Worm (Caenorhabditis elegans) whole organism, young adult: ENCODE measurements around the gene B0416.4.

Source experiments
- B0035.1 ChIP-seq: sonication (generic microtip); optimal IDR thresholded peaks from 2 replicates; lab custom pipeline; 2016; ENCODE audit warnings: missing genetic modification characterization, mild to moderate bottlenecking, missing compliant biosample characterization, missing genotype, missing genetic modification reagents
- C06A6.2 ChIP-seq: fragments of 200-800 bp; sonication (Bioruptor generic); conservative IDR thresholded peaks from 2 replicates; pipeline ENCODE4 v1.3.6; 2022; ENCODE audit warnings: missing genetic modification characterization, missing compliant biosample characterization
- C17E4.6 ChIP-seq: fragments of 200-800 bp; sonication (Bioruptor generic); IDR thresholded peaks from 2 replicates; pipeline ENCODE4 v1.3.6; 2022; ENCODE audit warnings: missing genetic modification reagents, missing genetic modification characterization, missing compliant biosample characterization
- F10E7.11 ChIP-seq: sonication (generic microtip); optimal IDR thresholded peaks from 2 replicates; lab custom pipeline; 2017; ENCODE audit warnings: mild to moderate bottlenecking, missing genetic modification characterization, moderate library complexity, missing compliant biosample characterization
- F49E8.2 ChIP-seq: sonication (generic microtip); optimal IDR thresholded peaks from 3 replicates; lab custom pipeline; 2017; ENCODE audit warnings: missing genetic modification characterization, mild to moderate bottlenecking, missing compliant biosample characterization, antibody characterized with exemption, moderate library complexity; ENCODE audit not compliant: insufficient read depth
- F52B5.7 ChIP-seq: sonication (generic microtip); optimal IDR thresholded peaks from 2 replicates; lab custom pipeline; 2016; ENCODE audit warnings: mild to moderate bottlenecking, missing genetic modification characterization, missing compliant biosample characterization
- F57A8.1 ChIP-seq: fragments of 200-800 bp; sonication (Bioruptor generic); optimal IDR thresholded peaks from 2 replicates; lab custom pipeline; 2018; ENCODE audit warnings: mild to moderate bottlenecking, missing genetic modification characterization, moderate library complexity, missing compliant biosample characterization
- K11D2.4 ChIP-seq: fragments of 200-800 bp; sonication (Bioruptor generic); IDR thresholded peaks from 2 replicates; pipeline ENCODE4 v1.3.6; 2022; ENCODE audit warnings: missing genetic modification reagents, missing genetic modification characterization, missing compliant biosample characterization
- K12H6.12 ChIP-seq: fragments of 200-800 bp; sonication (Bioruptor generic); optimal IDR thresholded peaks from 2 replicates; lab custom pipeline; 2018; ENCODE audit warnings: mild to moderate bottlenecking, missing genetic modification characterization, missing compliant biosample characterization
- T07F8.4 ChIP-seq: sonication (generic microtip); optimal IDR thresholded peaks from 2 replicates; lab custom pipeline; 2016; ENCODE audit warnings: mild to moderate bottlenecking, missing genetic modification characterization, moderate library complexity, missing compliant biosample characterization
- T26A5.8 ChIP-seq: sonication (generic microtip); optimal IDR thresholded peaks from 2 replicates; lab custom pipeline; 2016; ENCODE audit warnings: missing genetic modification characterization, missing compliant biosample characterization
- Y53F4B.3 ChIP-seq: fragments of 200-800 bp; sonication (Bioruptor generic); IDR thresholded peaks from 2 replicates; pipeline ENCODE4 v1.3.6; 2022; ENCODE audit warnings: missing genetic modification reagents, missing genetic modification characterization, missing compliant biosample characterization
- Y79H2A.3 ChIP-seq: fragments of 200-800 bp; sonication (Bioruptor generic); conservative IDR thresholded peaks from 2 replicates; pipeline ENCODE4 v1.3.6; 2022; ENCODE audit warnings: missing genetic modification reagents, missing genetic modification characterization, missing compliant biosample characterization
- ZK185.1 ChIP-seq: sonication (generic microtip); optimal IDR thresholded peaks from 2 replicates; lab custom pipeline; 2016; ENCODE audit warnings: mild to moderate bottlenecking, missing genetic modification characterization, missing compliant biosample characterization; ENCODE audit not compliant: poor library complexity, severe bottlenecking
- atf-7 ChIP-seq: sonication (generic microtip); optimal IDR thresholded peaks from 2 replicates; lab custom pipeline; 2017; ENCODE audit warnings: mild to moderate bottlenecking, missing genetic modification characterization, missing compliant biosample characterization
- attf-5 ChIP-seq: fragments of 200-800 bp; sonication (Bioruptor generic); optimal IDR thresholded peaks from 2 replicates; lab custom pipeline; 2018; ENCODE audit warnings: mild to moderate bottlenecking, missing genetic modification characterization, missing compliant biosample characterization
- bed-1 ChIP-seq: fragments of 200-800 bp; sonication (Bioruptor generic); IDR thresholded peaks from 2 replicates; pipeline ENCODE4 v1.3.6; 2022; ENCODE audit warnings: missing genetic modification reagents, missing genetic modification characterization, missing compliant biosample characterization
- ccch-3 ChIP-seq: fragments of 200-800 bp; sonication (Bioruptor generic); optimal IDR thresholded peaks from 2 replicates; lab custom pipeline; 2018; ENCODE audit warnings: mild to moderate bottlenecking, missing genetic modification characterization, missing compliant biosample characterization
- cebp-2 ChIP-seq: fragments of 200-800 bp; sonication (Bioruptor generic); IDR thresholded peaks from 2 replicates; pipeline ENCODE4 v1.3.6; 2022; ENCODE audit warnings: missing genetic modification characterization, missing compliant biosample characterization
- ceh-100 ChIP-seq: fragments of 200-800 bp; sonication (Bioruptor generic); IDR thresholded peaks from 2 replicates; pipeline ENCODE4 v1.3.6; 2022; ENCODE audit warnings: missing genetic modification reagents, missing genetic modification characterization, missing compliant biosample characterization
- ceh-58 ChIP-seq: fragments of 200-800 bp; sonication (Bioruptor generic); IDR thresholded peaks from 2 replicates; pipeline ENCODE4 v1.3.6; 2022; ENCODE audit warnings: missing genetic modification characterization, missing compliant biosample characterization
- ceh-91 ChIP-seq: fragments of 200-800 bp; sonication (Bioruptor generic); IDR thresholded peaks from 2 replicates; pipeline ENCODE4 v1.3.6; 2022; ENCODE audit warnings: missing genetic modification reagents, missing genetic modification characterization, missing compliant biosample characterization
- dox-1 ChIP-seq: fragments of 200-800 bp; sonication (Bioruptor generic); IDR thresholded peaks from 2 replicates; pipeline ENCODE4 v1.3.6; 2022; ENCODE audit warnings: missing genetic modification reagents, missing genetic modification characterization, missing compliant biosample characterization
- egl-18 ChIP-seq: fragments of 200-800 bp; sonication (Bioruptor generic); IDR thresholded peaks from 2 replicates; pipeline ENCODE4 v1.3.6; 2022; ENCODE audit warnings: missing genetic modification reagents, missing genetic modification characterization, missing compliant biosample characterization
- egl-44 ChIP-seq: fragments of 200-800 bp; sonication (Bioruptor generic); IDR thresholded peaks from 2 replicates; pipeline ENCODE4 v1.3.6; 2022; ENCODE audit warnings: missing genetic modification reagents, missing genetic modification characterization, missing compliant biosample characterization
- fkh-3 ChIP-seq: sonication (generic microtip); optimal IDR thresholded peaks from 2 replicates; lab custom pipeline; 2016; ENCODE audit warnings: mild to moderate bottlenecking, missing genetic modification characterization, missing compliant biosample characterization
- hlh-12 ChIP-seq: sonication (generic microtip); optimal IDR thresholded peaks from 2 replicates; lab custom pipeline; 2016; ENCODE audit warnings: missing genetic modification characterization, missing compliant biosample characterization
- hmg-1.2 ChIP-seq: fragments of 200-800 bp; sonication (Bioruptor generic); IDR thresholded peaks from 2 replicates; pipeline ENCODE4 v1.3.6; 2022; ENCODE audit warnings: missing genetic modification reagents, missing genetic modification characterization, missing compliant biosample characterization
- lin-26 ChIP-seq: fragments of 200-800 bp; sonication (Bioruptor generic); IDR thresholded peaks from 2 replicates; pipeline ENCODE4 v1.3.6; 2022; ENCODE audit warnings: missing genetic modification reagents, missing genetic modification characterization, missing compliant biosample characterization
- lin-35 ChIP-seq, 3 experiments: fragments of 150-350 bp in 2 of 3; sonication (generic microtip) in 1 of 3; optimal IDR thresholded peaks; 2 replicates each; lab custom pipeline; 2014 to 2018; ENCODE audit warnings: missing biosample characterization in 3 of 3, missing genetic modification characterization in 3 of 3, missing genetic modification reagents in 3 of 3
- lsl-1 ChIP-seq: fragments of 200-800 bp; sonication (Bioruptor generic); optimal IDR thresholded peaks from 2 replicates; lab custom pipeline; 2018; ENCODE audit warnings: mild to moderate bottlenecking, missing genetic modification characterization, moderate library complexity, missing compliant biosample characterization
- madf-10 ChIP-seq: sonication (generic microtip); optimal IDR thresholded peaks from 2 replicates; lab custom pipeline; 2016; ENCODE audit warnings: mild to moderate bottlenecking, missing genetic modification characterization, missing compliant biosample characterization
- madf-6 ChIP-seq: fragments of 200-800 bp; sonication (Bioruptor generic); IDR thresholded peaks from 2 replicates; pipeline ENCODE4 v1.3.6; 2022; ENCODE audit warnings: missing genetic modification reagents, missing genetic modification characterization, missing compliant biosample characterization
- mcd-1 ChIP-seq: fragments of 200-800 bp; sonication (Bioruptor generic); IDR thresholded peaks from 2 replicates; pipeline ENCODE4 v1.3.6; 2022; ENCODE audit warnings: missing genetic modification reagents, missing genetic modification characterization, missing compliant biosample characterization
- mes-4 ChIP-seq: sonication (generic microtip); optimal IDR thresholded peaks from 2 replicates; lab custom pipeline; 2016; ENCODE audit warnings: missing genotype, missing genetic modification characterization, missing compliant biosample characterization
- nfyb-1 ChIP-seq: fragments of 200-800 bp; sonication (Bioruptor generic); IDR thresholded peaks from 2 replicates; pipeline ENCODE4 v1.3.6; 2022; ENCODE audit warnings: missing genetic modification reagents, missing genetic modification characterization, missing compliant biosample characterization
- nhr-179 ChIP-seq: sonication (generic microtip); optimal IDR thresholded peaks from 2 replicates; lab custom pipeline; 2016; ENCODE audit warnings: mild to moderate bottlenecking, missing genetic modification characterization, missing compliant biosample characterization
- nhr-90 ChIP-seq: sonication (generic microtip); optimal IDR thresholded peaks from 2 replicates; lab custom pipeline; 2016; ENCODE audit warnings: missing genotype, mild to moderate bottlenecking, missing genetic modification characterization, missing compliant biosample characterization
- pbrm-1 ChIP-seq: fragments of 200-800 bp; sonication (Bioruptor generic); IDR thresholded peaks from 2 replicates; pipeline ENCODE4 v1.3.6; 2022; ENCODE audit warnings: missing genetic modification reagents, missing genetic modification characterization, missing compliant biosample characterization
- rec-8 ChIP-seq, 2 experiments: sonication (generic microtip); optimal IDR thresholded peaks; 2 replicates each; lab custom pipeline; 2016; ENCODE audit warnings: mild to moderate bottlenecking in 2 of 2, missing genetic modification characterization in 2 of 2, missing genetic modification reagents in 2 of 2, missing genotype in 2 of 2, missing biosample characterization in 1 of 2, missing compliant biosample characterization in 1 of 2, moderate library complexity in 1 of 2
- sea-2 ChIP-seq: fragments of 200-800 bp; sonication (Bioruptor generic); IDR thresholded peaks from 2 replicates; pipeline ENCODE4 v1.3.6; 2022; ENCODE audit warnings: missing genetic modification characterization, missing compliant biosample characterization
- snpc-1.1 ChIP-seq: sonication (generic microtip); optimal IDR thresholded peaks from 2 replicates; lab custom pipeline; 2017; ENCODE audit warnings: missing genetic modification characterization, mild to moderate bottlenecking, missing compliant biosample characterization, antibody characterized with exemption, moderate library complexity, missing genotype, missing genetic modification reagents; ENCODE audit not compliant: insufficient read depth
- snpc-1.3 ChIP-seq: sonication (generic microtip); optimal IDR thresholded peaks from 2 replicates; lab custom pipeline; 2017; ENCODE audit warnings: missing genetic modification characterization, mild to moderate bottlenecking, missing compliant biosample characterization, antibody characterized with exemption, moderate library complexity, missing genotype, missing genetic modification reagents; ENCODE audit not compliant: insufficient read depth
- unc-62 ChIP-seq: fragments of 150-350 bp; optimal IDR thresholded peaks from 2 replicates; lab custom pipeline; 2014; ENCODE audit warnings: missing biosample characterization, missing genetic modification reagents, missing genetic modification characterization
- xnd-1 ChIP-seq: sonication (generic microtip); optimal IDR thresholded peaks from 2 replicates; lab custom pipeline; 2016; ENCODE audit warnings: missing genotype, missing genetic modification reagents, missing genetic modification characterization, missing compliant biosample characterization
- ztf-18 ChIP-seq: sonication (generic microtip); optimal IDR thresholded peaks from 2 replicates; lab custom pipeline; 2016; ENCODE audit warnings: missing genotype, mild to moderate bottlenecking, missing genetic modification characterization, missing compliant biosample characterization
- ztf-26 ChIP-seq: sonication (generic microtip); optimal IDR thresholded peaks from 2 replicates; lab custom pipeline; 2017; ENCODE audit warnings: missing genetic modification characterization, missing compliant biosample characterization
- ztf-3 ChIP-seq: fragments of 200-800 bp; sonication (Bioruptor generic); optimal IDR thresholded peaks from 2 replicates; lab custom pipeline; 2018; ENCODE audit warnings: mild to moderate bottlenecking, missing genetic modification characterization, missing compliant biosample characterization
- ztf-6 ChIP-seq: fragments of 200-800 bp; sonication (Bioruptor generic); IDR thresholded peaks from 2 replicates; pipeline ENCODE4 v1.3.6; 2022; ENCODE audit warnings: missing genetic modification reagents, missing genetic modification characterization, missing compliant biosample characterization

Gene B0416.4

ce11 chrX:9238692-9239091 is 40.1 kb upstream of the B0416.4 start (continued):
- TF ChIP-seq ccch-3 (GFP tag; lab: Kevin White, UChicago) = no peak
- peak; percentile 23 for TF ChIP-seq ZK185.1 (tag; lab: Kevin White, UChicago)
- TF ChIP-seq attf-5 = peak; percentile 50
- TF ChIP-seq F57A8.1 (GFP tag; lab: Kevin White, UChicago) = peak; percentile 61
- TF ChIP-seq sea-2 (GFP tag; lab: Robert Waterston, UW) = no peak
- TF ChIP-seq ceh-58 (GFP tag; lab: Robert Waterston, UW) = no peak
- TF ChIP-seq egl-44 = peak; percentile 79
- TF ChIP-seq ztf-26 (tag; lab: Kevin White, UChicago) = no peak
- TF ChIP-seq K12H6.12 (tag; lab: Kevin White, UChicago) = no peak
- 0 out of 2 replicates have a peak, but pooled peaks have one; percentile 53 for TF ChIP-seq pbrm-1
- no peak for TF ChIP-seq cebp-2
- no peak; the same call in 1 of the 2 replicates for TF ChIP-seq dox-1 (GFP tag; lab: Robert Waterston, UW)
- TF ChIP-seq Y79H2A.3 = no peak
- peak; percentile 24 for TF ChIP-seq madf-10 (tag; lab: Kevin White, UChicago)
- no peak for TF ChIP-seq C06A6.2 (GFP tag; lab: Robert Waterston, UW)
- no peak for TF ChIP-seq lsl-1 (GFP tag; lab: Kevin White, UChicago)
- TF ChIP-seq egl-18 (GFP tag; lab: Robert Waterston, UW) = no peak
- no peak for TF ChIP-seq ztf-3 (GFP tag; lab: Kevin White, UChicago)
- no peak for TF ChIP-seq bed-1
- no peak for TF ChIP-seq mcd-1
- no peak for TF ChIP-seq unc-62 (GFP tag; lab: Kevin White, UChicago)
- TF ChIP-seq rec-8 (tag; optimal IDR thresholded peaks at IDR 0.05; lab: Kevin White, UChicago) = peak; percentile 35 to 63
- peak; percentile 36 for TF ChIP-seq B0035.1
- peak; percentile 58 for TF ChIP-seq T07F8.4 (tag; lab: Kevin White, UChicago)
- TF ChIP-seq atf-7 (tag; lab: Kevin White, UChicago) = no peak
- TF ChIP-seq nfyb-1 (GFP tag; lab: Robert Waterston, UW) = peak; percentile 15; the same call in 1 of the 2 replicates
- no peak for TF ChIP-seq C17E4.6
- TF ChIP-seq F10E7.11 (tag; lab: Kevin White, UChicago) = no peak
- peak; percentile 83 for TF ChIP-seq snpc-1.3
- TF ChIP-seq nhr-179 (tag; lab: Kevin White, UChicago) = peak; percentile 69
- no peak for TF ChIP-seq K11D2.4
- no peak for TF ChIP-seq fkh-3 (tag; lab: Kevin White, UChicago)
- TF ChIP-seq Y53F4B.3 (GFP tag; lab: Robert Waterston, UW) = no peak
- TF ChIP-seq F49E8.2 (tag; lab: Kevin White, UChicago) = no peak
- no peak for TF ChIP-seq hmg-1.2 (GFP tag; lab: Robert Waterston, UW)
- TF ChIP-seq nhr-90 (tag; lab: Kevin White, UChicago) = peak; percentile 84
- TF ChIP-seq snpc-1.1 = peak; percentile 44
- no peak for TF ChIP-seq madf-6 (GFP tag; lab: Robert Waterston, UW)
- TF ChIP-seq ztf-6 = no peak
- no peak for TF ChIP-seq ceh-91 (GFP tag; lab: Robert Waterston, UW)
- TF ChIP-seq xnd-1 (tag; lab: Kevin White, UChicago) = no peak
- peak; percentile 59 for TF ChIP-seq ceh-100 (GFP tag; lab: Robert Waterston, UW)
- TF ChIP-seq ztf-18 = peak; percentile 61
- TF ChIP-seq hlh-12 = no peak
- TF ChIP-seq lin-35 (GFP tag; optimal IDR thresholded peaks at IDR 0.05; lab: Kevin White, UChicago) = no peak
- peak; percentile 93 for TF ChIP-seq lin-26 (GFP tag; lab: Robert Waterston, UW)
- TF ChIP-seq T26A5.8 (tag; lab: Kevin White, UChicago) = no peak
- TF ChIP-seq mes-4 = peak; percentile 74
- TF ChIP-seq F52B5.7 = peak; percentile 33
